Worm (Caenorhabditis elegans): ENCODE data around the gene msp-76.

DNA sequence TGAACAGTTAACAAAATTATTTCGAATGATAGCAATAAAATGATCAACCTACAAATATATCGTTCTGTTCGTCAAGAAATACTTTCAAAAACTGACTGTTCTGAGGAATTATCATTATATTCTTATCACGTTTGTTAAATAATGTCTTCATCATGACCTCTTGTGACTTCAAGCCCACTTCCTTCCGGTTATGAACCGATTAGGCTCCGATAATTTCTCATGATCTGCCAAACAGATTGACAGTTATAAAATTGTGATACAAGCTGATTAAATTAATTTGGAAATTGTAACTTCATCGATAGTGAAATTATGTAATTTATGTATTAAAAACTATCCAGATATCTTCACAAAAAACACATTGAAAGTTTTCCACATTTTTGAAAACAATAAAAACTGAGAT lies 8.0 kb upstream of the msp-76 start, which contains the start of gene ins-8:
- TF ChIP-seq tra-4 (tag; optimal IDR thresholded peaks at IDR 0.05) (no peak), aly-1 (tag; optimal IDR thresholded peaks at IDR 0.05) (no peak), ama-1 (optimal IDR thresholded peaks at IDR 0.05) (no peak), tbx-11 (GFP tag; IDR thresholded peaks at IDR 0.05) (no peak), hnd-1 (tag; optimal IDR thresholded peaks at IDR 0.05) (no peak), hmbx-1 (tag; optimal IDR thresholded peaks at IDR 0.05) (no peak), flt-1 (GFP tag; IDR thresholded peaks at IDR 0.05) (no peak), tbx-37 (GFP tag; conservative IDR thresholded peaks at IDR 0.05) (no peak)

All from whole organism, early embryonic.